Fruit fly (Drosophila melanogaster): ENCODE measurements around the gene Usp12-46.

Gene Usp12-46

dm6 chr3R:22810277-22810676 is 59.6 kb downstream of the Usp12-46 start:
- TF ChIP-seq CG9948 (tag; optimal IDR thresholded peaks at IDR 0.05): no peak
- TF ChIP-seq Snoo (tag; optimal IDR thresholded peaks at IDR 0.05): no peak
- no peak for TF ChIP-seq D1 (tag; optimal IDR thresholded peaks at IDR 0.05)

- TF ChIP-seq CG8159 (tag; optimal IDR thresholded peaks at IDR 0.05) (no peak), rn (GFP tag; IDR thresholded peaks at IDR 0.05) (no peak), CG32121 (GFP tag; IDR thresholded peaks at IDR 0.05) (no peak), gl (tag; optimal IDR thresholded peaks at IDR 0.05) (no peak), D1 (tag; optimal IDR thresholded peaks at IDR 0.05) (no peak), fd96Ca (GFP tag; IDR thresholded peaks at IDR 0.05) (no peak), Pif1B (GFP tag; optimal IDR thresholded peaks at IDR 0.05) (no peak), CG8301 (tag; optimal IDR thresholded peaks at IDR 0.05) (no peak), CG17806 (tag; optimal IDR thresholded peaks at IDR 0.05) (no peak), CG4496 (GFP tag; IDR thresholded peaks at IDR 0.05) (no peak), EcR (GFP tag; optimal IDR thresholded peaks at IDR 0.05) (no peak), CG13204 (GFP tag; optimal IDR thresholded peaks at IDR 0.05) (no peak), Pif1A (GFP tag; optimal IDR thresholded peaks at IDR 0.05) (no peak), Snoo (tag; optimal IDR thresholded peaks at IDR 0.05) (no peak), CG9948 (tag; optimal IDR thresholded peaks at IDR 0.05) (no peak), CG15710 (tag; optimal IDR thresholded peaks at IDR 0.05) (no peak), Ets98B (GFP tag; IDR thresholded peaks at IDR 0.05) (no peak), CG34367 (tag; optimal IDR thresholded peaks at IDR 0.05) (no peak), CG10348 (GFP tag; IDR thresholded peaks at IDR 0.05) (no peak), CG12605 (GFP tag; IDR thresholded peaks at IDR 0.05) (no peak)
These were observed 65.4 kb downstream of the Usp12-46 start, which contains the start of gene CG13840 for dm6 chr3R:22816078-22816436. Gene CG13840 (minus strand): TSS chr3R:22816178.

dm6 chr3R:22816437-22817173 is 65.9 kb downstream of the Usp12-46 start:
- TF ChIP-seq Snoo (tag; optimal IDR thresholded peaks at IDR 0.05) (no peak), CG9948 (tag; optimal IDR thresholded peaks at IDR 0.05) (no peak), Pif1B (GFP tag; optimal IDR thresholded peaks at IDR 0.05) (peak; percentile 18), CG34367 (tag; optimal IDR thresholded peaks at IDR 0.05) (peak; percentile 6), Ets98B (GFP tag; IDR thresholded peaks at IDR 0.05) (peak; percentile 56), CG14655 (GFP tag; optimal IDR thresholded peaks at IDR 0.05) (peak; percentile 49), CG32121 (GFP tag; IDR thresholded peaks at IDR 0.05) (no peak), Pif1A (GFP tag; optimal IDR thresholded peaks at IDR 0.05) (peak; percentile 20), fd96Ca (GFP tag; IDR thresholded peaks at IDR 0.05) (peak; percentile 62; the same call in 2 of the 3 replicates), CG17806 (tag; optimal IDR thresholded peaks at IDR 0.05) (no peak), EcR (GFP tag; optimal IDR thresholded peaks at IDR 0.05) (no peak), rn (GFP tag; IDR thresholded peaks at IDR 0.05) (0 out of 2 replicates have a peak, but pooled peaks have one; percentile 7), gl (tag; optimal IDR thresholded peaks at IDR 0.05) (no peak), CG15710 (tag; optimal IDR thresholded peaks at IDR 0.05) (peak; percentile 53), CG8301 (tag; optimal IDR thresholded peaks at IDR 0.05) (peak; percentile 24), CG13204 (GFP tag; optimal IDR thresholded peaks at IDR 0.05) (no peak), CG12605 (GFP tag; IDR thresholded peaks at IDR 0.05) (0 out of 2 replicates have a peak, but pooled peaks have one; percentile 33), D1 (tag; optimal IDR thresholded peaks at IDR 0.05) (no peak), CG8159 (tag; optimal IDR thresholded peaks at IDR 0.05) (peak; percentile 56), CG10348 (GFP tag; IDR thresholded peaks at IDR 0.05) (no peak), CG4496 (GFP tag; IDR thresholded peaks at IDR 0.05) (peak; percentile 77; the same call in 2 of the 3 replicates)

- TF ChIP-seq CG13204 (GFP tag; optimal IDR thresholded peaks at IDR 0.05) (no peak), Snoo (tag; optimal IDR thresholded peaks at IDR 0.05) (no peak)
These were observed 72.0 kb downstream of the Usp12-46 start for dm6 chr3R:22822729-22823128.

Data from whole organism, pupa.